Fruit fly (Drosophila melanogaster): Measurements from ENCODE around the gene ems.

ems gene

DNA sequence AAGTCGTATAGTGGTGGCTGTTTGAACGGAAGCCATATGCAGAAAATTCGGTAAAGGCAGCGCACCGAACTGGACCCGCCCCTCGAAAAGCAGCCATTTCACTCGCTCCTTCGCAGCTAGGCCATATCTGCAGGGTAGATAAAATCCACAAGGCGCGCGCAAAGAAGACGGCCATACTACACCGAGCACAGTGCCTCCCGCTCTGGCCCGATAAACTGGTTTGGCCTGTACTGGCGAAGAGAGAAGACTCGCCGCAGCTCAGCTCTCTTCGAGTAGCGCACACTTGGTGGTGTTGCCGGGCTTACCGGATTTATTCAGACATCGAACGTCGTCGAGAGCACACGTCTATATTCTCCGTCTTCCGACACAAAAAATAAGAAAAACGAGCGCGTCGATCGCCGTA is at the start of gene ems:
Gene ems (plus strand): TSS at position 311 of the 403 bp plus-strand sequence.
- peak; percentile 56; the same call in 2 of the 3 replicates for TF ChIP-seq CG6163 (GFP tag; IDR thresholded peaks at IDR 0.05)
- TF ChIP-seq CG6808 (GFP tag; optimal IDR thresholded peaks at IDR 0.05) = no peak
- no peak for TF ChIP-seq Hr4 (GFP tag; optimal IDR thresholded peaks at IDR 0.05)
- TF ChIP-seq CG6276 (GFP tag; optimal IDR thresholded peaks at IDR 0.05) = no peak
- no peak for TF ChIP-seq CG9139 (GFP tag; optimal IDR thresholded peaks at IDR 0.05)
- TF ChIP-seq esn (GFP tag; optimal IDR thresholded peaks at IDR 0.05) = no peak
- TF ChIP-seq Hr38 (GFP tag; optimal IDR thresholded peaks at IDR 0.05) = no peak
- TF ChIP-seq CG8632 (GFP tag; optimal IDR thresholded peaks at IDR 0.05) = no peak
- TF ChIP-seq CG1621 (tag; optimal IDR thresholded peaks at IDR 0.05) = peak; percentile 23
- 0 out of 3 replicates have a peak, but pooled peaks have one; percentile 46 for TF ChIP-seq eg (GFP tag; IDR thresholded peaks at IDR 0.05)
- no peak for TF ChIP-seq Sox14 (GFP tag; optimal IDR thresholded peaks at IDR 0.05)
- no peak for TF ChIP-seq Ets96B (tag; optimal IDR thresholded peaks at IDR 0.05)
- no peak for TF ChIP-seq net (GFP tag; optimal IDR thresholded peaks at IDR 0.05)
- no peak for TF ChIP-seq Hr39 (GFP tag; optimal IDR thresholded peaks at IDR 0.05)
- TF ChIP-seq topi (GFP tag; optimal IDR thresholded peaks at IDR 0.05) = no peak
- peak; percentile 29 for TF ChIP-seq CG3919 (GFP tag; optimal IDR thresholded peaks at IDR 0.05)
- no peak for TF ChIP-seq pdm3 (GFP tag; optimal IDR thresholded peaks at IDR 0.05)
- TF ChIP-seq fkh (GFP tag; optimal IDR thresholded peaks at IDR 0.05) = peak; percentile 46
- no peak for TF ChIP-seq CG10669 (GFP tag; optimal IDR thresholded peaks at IDR 0.05)
- TF ChIP-seq CG11902 (GFP tag; optimal IDR thresholded peaks at IDR 0.05) = no peak
- no peak for TF ChIP-seq dac (GFP tag; optimal IDR thresholded peaks at IDR 0.05)
- TF ChIP-seq ss (GFP tag; optimal IDR thresholded peaks at IDR 0.05) = peak; percentile 1 to 38
- no peak for TF ChIP-seq CG16779 (tag; optimal IDR thresholded peaks at IDR 0.05)
- no peak for TF ChIP-seq acj6 (GFP tag; optimal IDR thresholded peaks at IDR 0.05)
- no peak for TF ChIP-seq CG6792 (GFP tag; optimal IDR thresholded peaks at IDR 0.05)
- no peak for TF ChIP-seq salr (GFP tag; optimal IDR thresholded peaks at IDR 0.05)
- TF ChIP-seq Eip78C (GFP tag) = peak; percentile 62
- TF ChIP-seq Met (GFP tag; optimal IDR thresholded peaks at IDR 0.05) = peak; percentile 12
- TF ChIP-seq dsx (GFP tag; optimal IDR thresholded peaks at IDR 0.05; ENCODE audit: poor library complexity, severe bottlenecking) = peak; percentile 61
- TF ChIP-seq CG34406 (GFP tag; optimal IDR thresholded peaks at IDR 0.05) = no peak
- no peak for TF ChIP-seq OdsH (GFP tag; optimal IDR thresholded peaks at IDR 0.05)
- no peak for TF ChIP-seq Eip93F (GFP tag; optimal IDR thresholded peaks at IDR 0.05)
- TF ChIP-seq CG31627 (GFP tag; optimal IDR thresholded peaks at IDR 0.05) = no peak
- no peak for TF ChIP-seq Ets21C (GFP tag; optimal IDR thresholded peaks at IDR 0.05)
- TF ChIP-seq achi (GFP tag; optimal IDR thresholded peaks at IDR 0.05) = no peak
- TF ChIP-seq Eip75B (GFP tag; optimal IDR thresholded peaks at IDR 0.05) = peak; percentile 6
- TF ChIP-seq Sox15 (GFP tag; optimal IDR thresholded peaks at IDR 0.05) = no peak
- no peak for TF ChIP-seq CG4318 (GFP tag; optimal IDR thresholded peaks at IDR 0.05)
- TF ChIP-seq Sox102F (GFP tag; optimal IDR thresholded peaks at IDR 0.05) = peak; percentile 13
- no peak for TF ChIP-seq CG11294 (GFP tag; IDR thresholded peaks at IDR 0.05)
- TF ChIP-seq svp (GFP tag) = no peak
- TF ChIP-seq CG8319 (GFP tag; optimal IDR thresholded peaks at IDR 0.05) = no peak
- no peak for TF ChIP-seq Smox (GFP tag; optimal IDR thresholded peaks at IDR 0.05)
- no peak for TF ChIP-seq Gug (GFP tag; IDR thresholded peaks at IDR 0.05)
- TF ChIP-seq vri (GFP tag; optimal IDR thresholded peaks at IDR 0.05) = no peak
- no peak for TF ChIP-seq fd59A (GFP tag; optimal IDR thresholded peaks at IDR 0.05)
- TF ChIP-seq spab (GFP tag; optimal IDR thresholded peaks at IDR 0.05) = no peak
- TF ChIP-seq CG8119 (GFP tag; IDR thresholded peaks at IDR 0.05) = no peak
- no peak for TF ChIP-seq CG6854 (GFP tag; optimal IDR thresholded peaks at IDR 0.05)
